Fruit fly (Drosophila melanogaster) whole organism, pupa: ENCODE results near the gene ValRS-m.

Experiments used
- CG10348 ChIP-seq: fragments of 200-800 bp; sonication (Bioruptor generic); IDR thresholded peaks from 2 replicates; pipeline ENCODE4 v1.3.6; 2022; ENCODE audit warnings: missing biosample characterization, missing genetic modification characterization
- CG8301 ChIP-seq: fragments of 200-800 bp; sonication (Bioruptor generic); optimal IDR thresholded peaks from 2 replicates; lab custom pipeline; 2018; ENCODE audit warnings: missing biosample characterization, mild to moderate bottlenecking, missing genetic modification characterization
- rn ChIP-seq: fragments of 200-800 bp; sonication (Bioruptor generic); IDR thresholded peaks from 2 replicates; pipeline ENCODE4 v1.3.6; 2022; ENCODE audit warnings: missing biosample characterization, missing genetic modification characterization

- TF ChIP-seq CG8301 (tag; lab: Kevin White, UChicago) (no peak), CG10348 (GFP tag; lab: Robert Waterston, UW) (no peak), rn (GFP tag; lab: Robert Waterston, UW) (no peak)
Observed at dm6 chr3L:8924999-8925398, 39.6 kb downstream of the ValRS-m start.
